Fruit fly (Drosophila melanogaster) S2 (cell line): Measurements from ENCODE around the gene amx.

Experiments used
- CG8478 ChIP-seq: fragments of >200 bp; optimal IDR thresholded peaks from 2 replicates; lab custom pipeline; 2018
- CTCF ChIP-seq, 2 experiments: fragments of >200 bp; optimal IDR thresholded peaks; 2 replicates each; lab custom pipeline; 2018

- TF ChIP-seq CG8478 (lab: Kevin White, UChicago) (no peak), CTCF (optimal IDR thresholded peaks at IDR 0.05; lab: Kevin White, UChicago) (peak in 1 of 2 experiments; percentile 21)
These were observed 3.7 kb downstream of the amx start, which contains the start of the genes mxc and Larp7 for dm6 chrX:9243417-9243884.
